Worm (Caenorhabditis elegans) whole organism, young adult: ENCODE measurements around the gene erg-28.

ENCODE experiments used
- Y56A3A.18 ChIP-seq: fragments of 200-800 bp; sonication (Bioruptor generic); IDR thresholded peaks from 2 replicates; pipeline ENCODE4 v1.3.6; 2022; ENCODE audit warnings: missing genetic modification reagents, missing genetic modification characterization, missing compliant biosample characterization
- ama-1 ChIP-seq, 3 experiments: fragments of 150-350 bp in 1 of 3; sonication (generic microtip) in 2 of 3; optimal IDR thresholded peaks; 2 replicates each; lab custom pipeline; 2014 to 2018; ENCODE audit warnings: missing biosample characterization in 2 of 3, missing genetic modification characterization in 2 of 3, missing genetic modification reagents in 2 of 3
- cebp-2 ChIP-seq: fragments of 200-800 bp; sonication (Bioruptor generic); IDR thresholded peaks from 2 replicates; pipeline ENCODE4 v1.3.6; 2022; ENCODE audit warnings: missing genetic modification characterization, missing compliant biosample characterization
- die-1 ChIP-seq: sonication (generic microtip); optimal IDR thresholded peaks from 2 replicates; lab custom pipeline; 2016; ENCODE audit warnings: missing genotype, mild to moderate bottlenecking, missing genetic modification characterization, missing compliant biosample characterization
- ekl-4 ChIP-seq: fragments of 200-800 bp; sonication (Bioruptor generic); IDR thresholded peaks from 2 replicates; pipeline ENCODE4 v1.3.6; 2022; ENCODE audit warnings: missing genetic modification reagents, missing genetic modification characterization, missing compliant biosample characterization
- fkh-3 ChIP-seq: sonication (generic microtip); optimal IDR thresholded peaks from 2 replicates; lab custom pipeline; 2016; ENCODE audit warnings: mild to moderate bottlenecking, missing genetic modification characterization, missing compliant biosample characterization
- lag-1 ChIP-seq: fragments of 200-800 bp; sonication (Bioruptor generic); IDR thresholded peaks from 2 replicates; pipeline ENCODE4 v1.3.6; 2022; ENCODE audit warnings: missing genetic modification reagents, missing genetic modification characterization, missing compliant biosample characterization
- nfya-1 ChIP-seq: sonication (generic microtip); optimal IDR thresholded peaks from 2 replicates; lab custom pipeline; 2017; ENCODE audit warnings: antibody characterized with exemption, missing compliant biosample characterization, missing genetic modification characterization, borderline replicate concordance; ENCODE audit not compliant: insufficient read depth
- pha-4 ChIP-seq: fragments of 150-350 bp; sonication (generic microtip); optimal IDR thresholded peaks from 2 replicates; lab custom pipeline; 2014; ENCODE audit warnings: missing biosample characterization, missing genetic modification reagents, missing genetic modification characterization
- sdz-38 ChIP-seq: sonication (generic microtip); optimal IDR thresholded peaks from 2 replicates; lab custom pipeline; 2016; ENCODE audit warnings: missing genotype, missing genetic modification characterization, missing compliant biosample characterization
- unc-62 ChIP-seq: fragments of 150-350 bp; optimal IDR thresholded peaks from 2 replicates; lab custom pipeline; 2014; ENCODE audit warnings: missing biosample characterization, missing genetic modification reagents, missing genetic modification characterization
- ztf-18 ChIP-seq: sonication (generic microtip); optimal IDR thresholded peaks from 2 replicates; lab custom pipeline; 2016; ENCODE audit warnings: missing genotype, mild to moderate bottlenecking, missing genetic modification characterization, missing compliant biosample characterization
- ztf-28 ChIP-seq: fragments of 200-800 bp; sonication (Bioruptor generic); IDR thresholded peaks from 2 replicates; pipeline ENCODE4 v1.3.6; 2022; ENCODE audit warnings: missing genetic modification reagents, missing genetic modification characterization, missing compliant biosample characterization

DNA sequence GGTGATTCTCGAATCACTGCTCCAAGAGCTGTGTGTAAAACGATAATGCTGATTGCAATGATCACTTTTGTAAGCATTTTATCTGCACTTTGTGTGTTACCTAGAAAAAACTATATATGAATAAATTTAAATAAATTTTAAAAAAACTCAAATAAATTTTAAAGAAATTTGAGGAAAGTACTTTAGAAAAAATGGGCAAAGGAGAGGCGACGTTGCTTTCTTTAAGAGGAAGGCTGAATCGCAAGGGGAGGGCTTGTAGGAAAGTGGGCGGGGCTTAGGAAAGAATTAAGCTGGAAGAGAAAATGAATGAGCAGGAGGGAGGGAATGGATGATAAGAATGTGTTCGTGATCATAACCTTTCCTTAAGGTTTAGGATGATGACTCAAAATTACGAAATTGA, 39.4 kb upstream of the erg-28 start, which contains the start of gene E02A10.4:
- TF ChIP-seq cebp-2 (GFP tag; lab: Robert Waterston, UW) (no peak), Y56A3A.18 (no peak), ekl-4 (GFP tag; lab: Robert Waterston, UW) (no peak), fkh-3 (tag; lab: Kevin White, UChicago) (no peak), lag-1 (GFP tag; lab: Robert Waterston, UW) (no peak), unc-62 (GFP tag; lab: Kevin White, UChicago) (no peak), ama-1 (optimal IDR thresholded peaks at IDR 0.05; lab: Kevin White, UChicago) (no peak), ama-1 (GFP tag; optimal IDR thresholded peaks at IDR 0.05; lab: Kevin White, UChicago) (no peak), pha-4 (tag; lab: Kevin White, UChicago) (no peak), nfya-1 (no peak), ztf-18 (tag; lab: Kevin White, UChicago) (no peak), sdz-38 (no peak), die-1 (tag; lab: Kevin White, UChicago) (no peak), ztf-28 (GFP tag; lab: Robert Waterston, UW) (no peak)
